Fruit fly (Drosophila melanogaster): ENCODE measurements around the gene CG2698.

Gene CG2698

DNA sequence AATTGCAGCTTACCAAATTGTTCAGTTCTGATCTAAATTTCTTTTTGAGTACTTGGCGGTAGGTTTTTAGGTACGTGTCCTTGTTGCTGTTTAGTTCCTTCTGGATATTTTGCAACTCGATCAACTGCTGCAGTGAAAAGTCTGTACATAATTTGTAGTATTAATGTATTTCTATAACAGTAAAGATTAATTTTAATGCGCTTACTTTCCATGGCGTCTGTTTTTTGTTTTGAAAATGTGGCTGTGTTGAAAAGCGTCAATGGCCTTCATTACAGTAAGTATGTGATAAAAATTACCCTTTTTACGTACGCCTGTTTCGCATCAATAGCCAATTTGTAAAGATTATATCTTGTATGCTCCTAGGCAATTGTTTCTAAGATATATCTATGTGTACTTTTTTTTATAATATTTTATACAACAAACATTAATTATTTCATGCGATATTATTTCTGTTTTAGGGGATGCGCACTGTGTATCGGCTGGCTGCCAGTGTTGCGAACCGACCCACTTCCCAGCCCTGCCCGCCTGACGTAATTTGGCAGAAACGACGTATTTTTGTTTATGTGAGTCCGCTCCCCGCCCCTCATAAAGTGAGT, at the start of gene CG2698, which contains the start of gene Kmn2 (continued):
- TF ChIP-seq scrt (GFP tag; optimal IDR thresholded peaks at IDR 0.05) (peak; percentile 88), Doc3 (GFP tag; IDR thresholded peaks at IDR 0.05; ENCODE audit: partially characterized antibody) (0 out of 3 replicates have a peak, but pooled peaks have one; percentile 35), vnd (GFP tag; IDR thresholded peaks at IDR 0.05; ENCODE audit: partially characterized antibody) (0 out of 3 replicates have a peak, but pooled peaks have one; percentile 48), gem (tag; optimal IDR thresholded peaks at IDR 0.05) (peak; percentile 97), CG7745 (tag; optimal IDR thresholded peaks at IDR 0.05) (peak; percentile 22), HmgD (GFP tag; optimal IDR thresholded peaks at IDR 0.05) (peak; percentile 32), lab (GFP tag; optimal IDR thresholded peaks at IDR 0.05) (peak; percentile 97), disco-r (GFP tag; optimal IDR thresholded peaks at IDR 0.05) (peak; percentile 51), jigr1 (GFP tag; IDR thresholded peaks at IDR 0.05) (peak; percentile 96), CG6813 (GFP tag; optimal IDR thresholded peaks at IDR 0.05) (peak; percentile 86), maf-S (GFP tag; optimal IDR thresholded peaks at IDR 0.05) (peak; percentile 82), CG32767 (GFP tag; IDR thresholded peaks at IDR 0.05) (peak; percentile 97), Fer3 (tag; optimal IDR thresholded peaks at IDR 0.05) (peak; percentile 96), Fer2 (tag; optimal IDR thresholded peaks at IDR 0.05) (peak; percentile 93), Ets65A (GFP tag) (peak; percentile 96), stwl (tag; optimal IDR thresholded peaks at IDR 0.05) (peak; percentile 90), CG12769 (tag; optimal IDR thresholded peaks at IDR 0.05) (peak; percentile 74), B-H1 (GFP tag; IDR thresholded peaks at IDR 0.05) (peak; percentile 97), grau (tag; optimal IDR thresholded peaks at IDR 0.05) (peak; percentile 100), CG8478 (optimal IDR thresholded peaks at IDR 0.05) (no peak), p53 (GFP tag; optimal IDR thresholded peaks at IDR 0.05) (no peak), CG1529 (GFP tag; optimal IDR thresholded peaks at IDR 0.05) (peak; percentile 89), Lpt (GFP tag; optimal IDR thresholded peaks at IDR 0.05) (no peak), Atf-2 (GFP tag; optimal IDR thresholded peaks at IDR 0.05) (peak; percentile 63), trem (tag; optimal IDR thresholded peaks at IDR 0.05) (peak; percentile 91), inv (GFP tag; IDR thresholded peaks at IDR 0.05; ENCODE audit: partially characterized antibody) (peak; percentile 42; the same call in 1 of the 2 replicates), CTCF (GFP tag; optimal IDR thresholded peaks at IDR 0.05) (peak; percentile 29), Aef1 (GFP tag; IDR thresholded peaks at IDR 0.05) (peak; percentile 99), jing (GFP tag; optimal IDR thresholded peaks at IDR 0.05) (peak; percentile 85), tin (GFP tag; optimal IDR thresholded peaks at IDR 0.05) (peak; percentile 96), tap (tag; optimal IDR thresholded peaks at IDR 0.05) (peak; percentile 78), nmo (GFP tag; optimal IDR thresholded peaks at IDR 0.05) (peak; percentile 97), fd96Cb (tag; optimal IDR thresholded peaks at IDR 0.05) (peak; percentile 96), CG10979 (tag; optimal IDR thresholded peaks at IDR 0.05) (peak; percentile 90), exex (tag; optimal IDR thresholded peaks at IDR 0.05) (peak; percentile 76), ap (GFP tag; IDR thresholded peaks at IDR 0.05) (peak; percentile 96), E2f1 (GFP tag; IDR thresholded peaks at IDR 0.05) (peak; percentile 98)

DNA sequence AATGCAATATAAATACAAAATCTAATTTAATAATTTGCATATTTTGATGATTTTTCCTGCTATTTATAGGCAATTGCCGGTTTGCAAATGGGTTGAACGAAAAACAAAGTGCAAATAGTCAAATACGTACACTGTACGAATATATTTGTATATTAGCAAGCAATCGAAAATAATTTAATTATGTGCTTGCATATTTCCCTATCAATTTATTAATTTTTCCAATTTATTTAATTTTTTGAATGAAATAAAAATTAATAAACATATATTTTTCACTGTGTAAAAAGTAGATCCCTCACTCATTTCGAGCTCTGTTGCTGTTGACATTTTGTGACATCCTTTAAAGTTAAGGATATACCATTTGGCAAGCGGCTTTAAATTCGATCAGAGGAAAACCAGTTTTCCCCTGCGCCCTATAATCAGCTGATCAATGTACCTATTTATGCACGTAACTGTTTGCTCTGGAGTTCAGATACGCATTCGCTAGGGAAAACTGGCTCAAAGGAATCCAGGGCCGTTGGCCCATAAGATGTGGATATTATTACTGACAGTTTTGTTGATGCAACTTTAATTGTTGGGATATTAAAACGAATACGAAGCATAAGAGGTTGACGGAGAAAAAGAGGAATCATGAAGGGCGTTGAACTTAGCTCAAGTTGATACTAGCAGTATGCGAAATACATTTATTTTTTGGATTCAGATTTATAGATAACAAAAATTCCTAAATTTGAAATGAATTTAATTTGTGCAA, 48.1 kb upstream of the CG2698 start:
- no peak for TF ChIP-seq pita (GFP tag; optimal IDR thresholded peaks at IDR 0.05)
- peak; percentile 19 for TF ChIP-seq gem (tag; optimal IDR thresholded peaks at IDR 0.05)
- TF ChIP-seq CG17802 (tag; optimal IDR thresholded peaks at IDR 0.05): no peak
- TF ChIP-seq tll (GFP tag; optimal IDR thresholded peaks at IDR 0.05): no peak
- TF ChIP-seq sens (GFP tag): peak; percentile 23
- no peak for TF ChIP-seq fd96Cb (tag; optimal IDR thresholded peaks at IDR 0.05)

Measured in whole organism, embryonic.